Fruit fly (Drosophila melanogaster) whole organism, embryonic: ENCODE results near the gene bora.

Experiments
- Blimp-1 ChIP-seq: fragments of 200-800 bp; sonication (Bioruptor generic); optimal IDR thresholded peaks from 3 replicates; lab custom pipeline; 2018; ENCODE audit warnings: missing biosample characterization, missing genetic modification characterization, mild to moderate bottlenecking, moderate library complexity, missing genetic modification reagents
- CG10274 ChIP-seq: fragments of 200-800 bp; sonication (Bioruptor generic); optimal IDR thresholded peaks from 3 replicates; lab custom pipeline; 2017; ENCODE audit warnings: missing biosample characterization, mild to moderate bottlenecking, missing genetic modification characterization
- CG10321 ChIP-seq: fragments of 200-800 bp; sonication (Bioruptor generic); IDR thresholded peaks from 2 replicates; pipeline ENCODE4 v1.3.6; 2022; ENCODE audit warnings: missing biosample characterization, missing genetic modification characterization
- CG11560 ChIP-seq: fragments of 200-800 bp; sonication (Bioruptor generic); IDR thresholded peaks from 3 replicates; pipeline ENCODE4 v1.3.6; 2022; ENCODE audit warnings: missing biosample characterization, missing genetic modification characterization
- CG12219 ChIP-seq: fragments of 200-800 bp; sonication (Bioruptor generic); optimal IDR thresholded peaks from 3 replicates; lab custom pipeline; 2018; ENCODE audit warnings: missing biosample characterization, mild to moderate bottlenecking, missing genetic modification characterization
- CG12769 ChIP-seq: fragments of 200-800 bp; sonication (Bioruptor generic); optimal IDR thresholded peaks from 2 replicates; lab custom pipeline; 2019; ENCODE audit warnings: missing biosample characterization, mild to moderate bottlenecking, missing genetic modification characterization, moderate library complexity
- CG15514 ChIP-seq: fragments of 200-800 bp; sonication (Bioruptor generic); optimal IDR thresholded peaks from 3 replicates; lab custom pipeline; 2017; ENCODE audit warnings: missing biosample characterization, missing genetic modification characterization, mild to moderate bottlenecking, moderate library complexity, missing genetic modification reagents
- CG15696 ChIP-seq: fragments of 200-800 bp; sonication (Bioruptor generic); optimal IDR thresholded peaks from 2 replicates; lab custom pipeline; 2019; ENCODE audit warnings: missing biosample characterization, mild to moderate bottlenecking, missing genetic modification characterization, moderate library complexity
- CG17385 ChIP-seq: fragments of 200-800 bp; sonication (Bioruptor generic); optimal IDR thresholded peaks from 3 replicates; lab custom pipeline; 2018; ENCODE audit warnings: missing biosample characterization, mild to moderate bottlenecking, missing genetic modification characterization
- CG18599 ChIP-seq: fragments of 200-800 bp; sonication (Bioruptor generic); optimal IDR thresholded peaks from 3 replicates; lab custom pipeline; 2017; ENCODE audit warnings: missing biosample characterization, missing genetic modification characterization, mild to moderate bottlenecking, moderate library complexity, missing genetic modification reagents
- CG2120 ChIP-seq: fragments of 200-800 bp; sonication (Bioruptor generic); optimal IDR thresholded peaks from 3 replicates; lab custom pipeline; 2016; ENCODE audit warnings: missing biosample characterization, missing genetic modification characterization
- CG32532 ChIP-seq: fragments of 200-800 bp; sonication (Bioruptor generic); IDR thresholded peaks from 2 replicates; pipeline ENCODE4 v1.3.6; 2022; ENCODE audit warnings: missing biosample characterization, missing genetic modification characterization
- CG3281 ChIP-seq: fragments of 200-800 bp; sonication (Bioruptor generic); optimal IDR thresholded peaks from 3 replicates; lab custom pipeline; 2017; ENCODE audit warnings: missing biosample characterization, mild to moderate bottlenecking, missing genetic modification characterization
- CG33213 ChIP-seq: fragments of 200-800 bp; sonication (Bioruptor generic); optimal IDR thresholded peaks from 3 replicates; lab custom pipeline; 2016; ENCODE audit warnings: missing biosample characterization, missing genetic modification characterization
- CG34376 ChIP-seq: fragments of 200-800 bp; sonication (Bioruptor generic); optimal IDR thresholded peaks from 2 replicates; lab custom pipeline; 2018; ENCODE audit warnings: missing biosample characterization, mild to moderate bottlenecking, missing genetic modification characterization
- CG5180 ChIP-seq: fragments of 200-800 bp; sonication (Bioruptor generic); optimal IDR thresholded peaks from 3 replicates; lab custom pipeline; 2017; ENCODE audit warnings: missing biosample characterization, missing genetic modification characterization, mild to moderate bottlenecking, moderate library complexity, missing genetic modification reagents
- CG7963 ChIP-seq: fragments of 200-800 bp; sonication (Bioruptor generic); IDR thresholded peaks from 3 replicates; pipeline ENCODE4 v1.3.6; 2022; ENCODE audit warnings: missing biosample characterization, missing genetic modification characterization; ENCODE audit not compliant: partially characterized antibody
- CG8924 ChIP-seq: fragments of 200-800 bp; optimal IDR thresholded peaks from 3 replicates; lab custom pipeline; 2019; ENCODE audit warnings: missing biosample characterization, mild to moderate bottlenecking, missing genetic modification characterization, moderate library complexity
- Dfd ChIP-seq, 2 experiments: fragments of >200 bp; optimal IDR thresholded peaks; 2 replicates each; lab custom pipeline; 2017; ENCODE audit warnings: missing biosample characterization in 2 of 2, missing genetic modification characterization in 2 of 2
- Doc3 ChIP-seq: fragments of 200-800 bp; sonication (Bioruptor generic); IDR thresholded peaks from 3 replicates; pipeline ENCODE4 v1.3.6; 2022; ENCODE audit warnings: missing biosample characterization, missing genetic modification characterization; ENCODE audit not compliant: partially characterized antibody
- Gug ChIP-seq: fragments of 200-800 bp; sonication (Bioruptor generic); IDR thresholded peaks from 4 replicates; pipeline ENCODE4 v1.3.6; 2022; ENCODE audit warnings: missing biosample characterization, missing genetic modification characterization
- HmgD ChIP-seq: fragments of 200-800 bp; sonication (Bioruptor generic); optimal IDR thresholded peaks from 3 replicates; lab custom pipeline; 2016; ENCODE audit warnings: missing biosample characterization, missing genetic modification characterization
- Lpt ChIP-seq: fragments of >200 bp; optimal IDR thresholded peaks from 2 replicates; lab custom pipeline; 2018; ENCODE audit warnings: missing biosample characterization, missing genetic modification characterization
- Opbp ChIP-seq: fragments of 200-800 bp; sonication (Bioruptor generic); IDR thresholded peaks from 3 replicates; pipeline ENCODE4 v1.3.6; 2022; ENCODE audit warnings: missing biosample characterization, missing genetic modification characterization; ENCODE audit not compliant: partially characterized antibody
- Poxn ChIP-seq: fragments of 200-800 bp; sonication (Bioruptor generic); IDR thresholded peaks from 2 replicates; pipeline ENCODE4 v1.3.6; 2022; ENCODE audit warnings: missing biosample characterization, missing genetic modification characterization
- Side ChIP-seq: fragments of 200-800 bp; sonication (Bioruptor generic); optimal IDR thresholded peaks from 2 replicates; lab custom pipeline; 2016; ENCODE audit warnings: missing biosample characterization, missing genetic modification characterization
- ase ChIP-seq: fragments of 200-800 bp; sonication (Bioruptor generic); IDR thresholded peaks from 3 replicates; pipeline ENCODE4 v1.3.6; 2022; ENCODE audit warnings: missing biosample characterization, missing genetic modification characterization
- bbx ChIP-seq: fragments of 200-800 bp; sonication (Bioruptor generic); IDR thresholded peaks from 2 replicates; pipeline ENCODE4 v1.3.6; 2022; ENCODE audit warnings: missing biosample characterization, missing genetic modification characterization; ENCODE audit not compliant: partially characterized antibody
- cad ChIP-seq: fragments of >200 bp; optimal IDR thresholded peaks from 2 replicates; lab custom pipeline; 2017; ENCODE audit warnings: missing biosample characterization, missing genetic modification characterization
- cato ChIP-seq: fragments of 200-800 bp; sonication (Bioruptor generic); optimal IDR thresholded peaks from 2 replicates; lab custom pipeline; 2016; ENCODE audit warnings: missing biosample characterization, missing genetic modification characterization, borderline replicate concordance
- corto ChIP-seq: fragments of 200-800 bp; sonication (Bioruptor generic); optimal IDR thresholded peaks from 2 replicates; lab custom pipeline; 2016; ENCODE audit warnings: missing biosample characterization, mild to moderate bottlenecking, missing genetic modification characterization, moderate library complexity
- dmrt11E ChIP-seq: fragments of 200-800 bp; sonication (Bioruptor generic); optimal IDR thresholded peaks from 3 replicates; lab custom pipeline; 2018; ENCODE audit warnings: missing biosample characterization, mild to moderate bottlenecking, missing genetic modification characterization, moderate library complexity
- esg ChIP-seq: fragments of 200-800 bp; sonication (Bioruptor generic); conservative IDR thresholded peaks from 2 replicates; pipeline ENCODE4 v1.3.6; 2022; ENCODE audit warnings: missing biosample characterization, missing genetic modification characterization
- eyg ChIP-seq: fragments of 200-800 bp; sonication (Bioruptor generic); optimal IDR thresholded peaks from 3 replicates; lab custom pipeline; 2016; ENCODE audit warnings: missing biosample characterization, missing genetic modification characterization
- fu2 ChIP-seq: fragments of 200-800 bp; sonication (Bioruptor generic); optimal IDR thresholded peaks from 2 replicates; lab custom pipeline; 2016; ENCODE audit warnings: missing biosample characterization, missing genetic modification characterization
- ham ChIP-seq: fragments of 200-800 bp; sonication (Bioruptor generic); IDR thresholded peaks from 2 replicates; pipeline ENCODE4 v1.3.6; 2022; ENCODE audit warnings: missing biosample characterization, missing genetic modification characterization
- kah ChIP-seq: fragments of 200-800 bp; sonication (Bioruptor generic); optimal IDR thresholded peaks from 2 replicates; lab custom pipeline; 2018; ENCODE audit warnings: missing biosample characterization, mild to moderate bottlenecking, missing genetic modification characterization
- lmd ChIP-seq: fragments of 200-800 bp; sonication (Bioruptor generic); IDR thresholded peaks from 2 replicates; pipeline ENCODE4 v1.3.6; 2022; ENCODE audit warnings: missing biosample characterization, missing genetic modification characterization
- mam ChIP-seq: fragments of 200-800 bp; sonication (Bioruptor generic); optimal IDR thresholded peaks from 3 replicates; lab custom pipeline; 2016; ENCODE audit warnings: missing biosample characterization, missing genetic modification characterization
- otp ChIP-seq: fragments of 200-800 bp; sonication (Bioruptor generic); IDR thresholded peaks from 3 replicates; pipeline ENCODE4, ENCODE4 v1.3.6; 2022; ENCODE audit warnings: missing biosample characterization, missing genetic modification characterization
- pho ChIP-seq: fragments of 200-800 bp; sonication (Bioruptor generic); optimal IDR thresholded peaks from 2 replicates; lab custom pipeline; 2016; ENCODE audit warnings: missing biosample characterization, missing genetic modification characterization
- pum ChIP-seq: fragments of 200-800 bp; sonication (Bioruptor generic); optimal IDR thresholded peaks from 2 replicates; lab custom pipeline; 2016; ENCODE audit warnings: missing biosample characterization, missing genetic modification characterization
- ro ChIP-seq: fragments of 200-800 bp; sonication (Bioruptor generic); IDR thresholded peaks from 2 replicates; pipeline ENCODE4 v1.3.6; 2022; ENCODE audit warnings: missing biosample characterization, missing genetic modification characterization
- row ChIP-seq: fragments of 200-800 bp; sonication (Bioruptor generic); IDR thresholded peaks from 3 replicates; pipeline ENCODE4 v1.3.6; 2022; ENCODE audit warnings: missing biosample characterization, missing genetic modification characterization
- sr ChIP-seq: fragments of 200-800 bp; sonication (Bioruptor generic); IDR thresholded peaks from 3 replicates; pipeline ENCODE4 v1.3.6; 2022; ENCODE audit warnings: missing biosample characterization, missing genetic modification characterization
- stc ChIP-seq: fragments of 200-800 bp; sonication (Bioruptor generic); IDR thresholded peaks from 2 replicates; pipeline ENCODE4 v1.3.6; 2022; ENCODE audit warnings: missing biosample characterization, missing genetic modification characterization
- tll ChIP-seq, 2 experiments: fragments of 200-800 bp in 1 of 2; fragments of >200 bp in 1 of 2; sonication (Bioruptor generic) in 1 of 2; optimal IDR thresholded peaks; 2 replicates each; lab custom pipeline; 2017 to 2019; ENCODE audit warnings: missing biosample characterization in 2 of 2, missing genetic modification characterization in 2 of 2, mild to moderate bottlenecking in 1 of 2, moderate library complexity in 1 of 2
- wdn ChIP-seq: fragments of 200-800 bp; sonication (Bioruptor generic); IDR thresholded peaks from 2 replicates; pipeline ENCODE4 v1.3.6; 2022; ENCODE audit warnings: missing biosample characterization, missing genetic modification characterization

Gene bora

DNA sequence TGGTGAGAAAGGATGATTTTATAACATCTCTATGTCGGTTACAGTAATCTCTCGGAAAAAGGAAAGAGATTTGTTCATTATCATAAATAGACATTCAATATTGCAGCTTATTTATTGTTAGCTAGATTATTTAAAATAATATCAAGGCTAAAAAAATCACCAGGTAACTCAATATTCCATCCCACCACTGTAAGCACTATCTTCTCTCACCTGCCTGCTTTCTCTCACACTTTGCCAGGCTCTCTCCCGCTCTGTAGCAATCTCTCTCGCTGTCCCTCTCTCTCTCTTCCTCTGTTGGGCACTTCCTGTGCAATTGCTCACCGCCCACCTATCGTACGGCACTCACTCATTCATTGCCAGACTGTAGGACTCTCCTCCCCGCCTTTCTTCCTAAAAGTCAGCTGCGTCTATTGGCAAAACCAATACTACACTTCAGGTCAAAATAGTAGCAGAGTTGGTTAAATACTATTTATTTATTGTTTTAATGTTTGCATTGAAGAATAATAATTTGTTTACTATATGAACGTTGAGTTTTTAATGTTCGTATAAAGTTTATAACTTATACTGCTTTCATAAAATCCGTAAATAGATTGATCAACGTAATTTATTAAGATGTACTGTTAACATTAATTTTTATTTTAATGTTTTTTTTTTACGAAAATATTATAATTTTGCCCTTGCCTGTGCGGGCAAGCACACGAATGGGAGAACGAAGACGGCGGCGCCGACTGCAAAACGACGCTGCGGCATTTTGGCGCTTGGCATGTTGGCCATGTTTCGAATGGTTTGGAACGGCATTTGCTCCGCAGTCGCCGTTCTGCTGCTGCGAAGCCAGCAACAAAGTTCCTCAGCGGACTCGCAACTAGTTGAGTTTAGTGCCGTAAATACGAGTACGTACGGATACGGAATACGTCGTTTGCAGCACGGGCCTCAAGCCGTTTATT, 18.4 kb downstream of the bora start (continued):
- TF ChIP-seq HmgD (GFP tag; lab: Kevin White, UChicago) (peak; percentile 82), CG5180 (GFP tag; lab: Kevin White, UChicago) (peak; percentile 71), fu2 (GFP tag; lab: Kevin White, UChicago) (peak; percentile 95), Dfd (GFP tag; optimal IDR thresholded peaks at IDR 0.05; lab: Kevin White, UChicago) (peak in 1 of 2 experiments; percentile 92), CG11560 (peak; percentile 92), CG10321 (peak; percentile 70), row (peak; percentile 98), pum (GFP tag; lab: Kevin White, UChicago) (peak; percentile 78), otp (GFP tag; lab: Robert Waterston, UW) (peak; percentile 94), CG33213 (peak; percentile 83), lmd (GFP tag; lab: Robert Waterston, UW) (peak; percentile 97), kah (GFP tag; lab: Kevin White, UChicago) (peak; percentile 73), sr (GFP tag; lab: Robert Waterston, UW) (peak; percentile 89), Side (GFP tag; lab: Kevin White, UChicago) (peak; percentile 76), tll (GFP tag; optimal IDR thresholded peaks at IDR 0.05; lab: Kevin White, UChicago) (no peak), cad (no peak), cato (GFP tag; lab: Kevin White, UChicago) (peak; percentile 74), ham (GFP tag; lab: Robert Waterston, UW) (peak; percentile 89; the same call in 1 of the 2 replicates), Poxn (GFP tag; lab: Robert Waterston, UW) (peak; percentile 82), CG15696 (tag; lab: Kevin White, UChicago) (peak; percentile 83), pho (GFP tag; lab: Kevin White, UChicago) (peak; percentile 98), Blimp-1 (GFP tag; lab: Kevin White, UChicago) (peak; percentile 81), mam (GFP tag; lab: Kevin White, UChicago) (peak; percentile 98), CG15514 (peak; percentile 86), Gug (peak; percentile 95), eyg (peak; percentile 89), CG10274 (GFP tag; lab: Kevin White, UChicago) (peak; percentile 68), Doc3 (GFP tag; lab: Robert Waterston, UW) (no peak; the same call in 2 of the 3 replicates), CG34376 (GFP tag; lab: Kevin White, UChicago) (peak; percentile 81), CG12769 (peak; percentile 99), Lpt (no peak), Opbp (GFP tag; lab: Robert Waterston, UW) (no peak), CG7963 (GFP tag; lab: Robert Waterston, UW) (no peak), CG12219 (peak; percentile 92), esg (GFP tag; lab: Robert Waterston, UW) (peak; percentile 95), CG2120 (GFP tag; lab: Kevin White, UChicago) (peak; percentile 99), CG8924 (tag; lab: Kevin White, UChicago) (peak; percentile 70), ase (GFP tag; lab: Robert Waterston, UW) (peak; percentile 98), ro (GFP tag; lab: Robert Waterston, UW) (peak; percentile 94), dmrt11E (tag; lab: Kevin White, UChicago) (peak; percentile 61), CG18599 (GFP tag; lab: Kevin White, UChicago) (peak; percentile 96), bbx (GFP tag; lab: Robert Waterston, UW) (no peak), CG32532 (GFP tag; lab: Robert Waterston, UW) (peak; percentile 99), CG17385 (GFP tag; lab: Kevin White, UChicago) (peak; percentile 84), stc (GFP tag; lab: Robert Waterston, UW) (peak; percentile 97), corto (GFP tag; lab: Kevin White, UChicago) (peak; percentile 46), wdn (GFP tag; lab: Robert Waterston, UW) (peak; percentile 91), CG3281 (GFP tag; lab: Kevin White, UChicago) (peak; percentile 91)
